Worm (Caenorhabditis elegans) whole organism, young adult: ENCODE data around the gene mboa-6.

Experiments used
- B0019.2 ChIP-seq: fragments of 200-800 bp; sonication (Bioruptor generic); conservative IDR thresholded peaks from 2 replicates; pipeline ENCODE4 v1.3.6; 2022; ENCODE audit warnings: missing genetic modification reagents, missing genetic modification characterization, missing compliant biosample characterization
- C06A6.2 ChIP-seq: fragments of 200-800 bp; sonication (Bioruptor generic); conservative IDR thresholded peaks from 2 replicates; pipeline ENCODE4 v1.3.6; 2022; ENCODE audit warnings: missing genetic modification characterization, missing compliant biosample characterization
- D2030.7 ChIP-seq: fragments of 200-800 bp; sonication (Bioruptor generic); IDR thresholded peaks from 2 replicates; pipeline ENCODE4 v1.3.6; 2022; ENCODE audit warnings: missing genetic modification reagents, missing genetic modification characterization, missing compliant biosample characterization
- F22D6.2 ChIP-seq: sonication (generic microtip); optimal IDR thresholded peaks from 2 replicates; lab custom pipeline; 2016; ENCODE audit warnings: mild to moderate bottlenecking, missing genetic modification characterization, missing compliant biosample characterization
- F23B12.7 ChIP-seq: sonication (generic microtip); optimal IDR thresholded peaks from 2 replicates; lab custom pipeline; 2017; ENCODE audit warnings: missing genetic modification characterization, mild to moderate bottlenecking, missing compliant biosample characterization, antibody characterized with exemption, moderate library complexity; ENCODE audit not compliant: insufficient read depth
- T07F8.4 ChIP-seq: sonication (generic microtip); optimal IDR thresholded peaks from 2 replicates; lab custom pipeline; 2016; ENCODE audit warnings: mild to moderate bottlenecking, missing genetic modification characterization, moderate library complexity, missing compliant biosample characterization
- Y53G8AR.9 ChIP-seq: fragments of 200-800 bp; sonication (Bioruptor generic); conservative IDR thresholded peaks from 2 replicates; pipeline ENCODE4 v1.3.6; 2022; ENCODE audit warnings: missing genetic modification reagents, missing genetic modification characterization, missing compliant biosample characterization
- Y56A3A.18 ChIP-seq: fragments of 200-800 bp; sonication (Bioruptor generic); IDR thresholded peaks from 2 replicates; pipeline ENCODE4 v1.3.6; 2022; ENCODE audit warnings: missing genetic modification reagents, missing genetic modification characterization, missing compliant biosample characterization
- ZK185.1 ChIP-seq: sonication (generic microtip); optimal IDR thresholded peaks from 2 replicates; lab custom pipeline; 2016; ENCODE audit warnings: mild to moderate bottlenecking, missing genetic modification characterization, missing compliant biosample characterization; ENCODE audit not compliant: poor library complexity, severe bottlenecking
- ama-1 ChIP-seq, 3 experiments: fragments of 150-350 bp in 1 of 3; sonication (generic microtip) in 2 of 3; optimal IDR thresholded peaks; 2 replicates each; lab custom pipeline; 2014 to 2018; ENCODE audit warnings: missing biosample characterization in 2 of 3, missing genetic modification characterization in 2 of 3, missing genetic modification reagents in 2 of 3
- bed-1 ChIP-seq: fragments of 200-800 bp; sonication (Bioruptor generic); IDR thresholded peaks from 2 replicates; pipeline ENCODE4 v1.3.6; 2022; ENCODE audit warnings: missing genetic modification reagents, missing genetic modification characterization, missing compliant biosample characterization
- bed-2 ChIP-seq: fragments of 200-800 bp; sonication (Bioruptor generic); IDR thresholded peaks from 2 replicates; pipeline ENCODE4 v1.3.6; 2022; ENCODE audit warnings: missing genetic modification reagents, missing genetic modification characterization, missing compliant biosample characterization
- ccch-3 ChIP-seq: fragments of 200-800 bp; sonication (Bioruptor generic); optimal IDR thresholded peaks from 2 replicates; lab custom pipeline; 2018; ENCODE audit warnings: mild to moderate bottlenecking, missing genetic modification characterization, missing compliant biosample characterization
- cebp-2 ChIP-seq: fragments of 200-800 bp; sonication (Bioruptor generic); IDR thresholded peaks from 2 replicates; pipeline ENCODE4 v1.3.6; 2022; ENCODE audit warnings: missing genetic modification characterization, missing compliant biosample characterization
- ceh-27 ChIP-seq: fragments of 200-800 bp; sonication (Bioruptor generic); optimal IDR thresholded peaks from 2 replicates; lab custom pipeline; 2018; ENCODE audit warnings: mild to moderate bottlenecking, missing genetic modification characterization, moderate library complexity, missing compliant biosample characterization
- die-1 ChIP-seq: sonication (generic microtip); optimal IDR thresholded peaks from 2 replicates; lab custom pipeline; 2016; ENCODE audit warnings: missing genotype, mild to moderate bottlenecking, missing genetic modification characterization, missing compliant biosample characterization
- dox-1 ChIP-seq: fragments of 200-800 bp; sonication (Bioruptor generic); IDR thresholded peaks from 2 replicates; pipeline ENCODE4 v1.3.6; 2022; ENCODE audit warnings: missing genetic modification reagents, missing genetic modification characterization, missing compliant biosample characterization
- dpl-1 ChIP-seq: fragments of 150-350 bp; optimal IDR thresholded peaks from 2 replicates; lab custom pipeline; 2014; ENCODE audit warnings: missing biosample characterization, missing genetic modification reagents, missing genetic modification characterization
- let-526 ChIP-seq: fragments of 200-800 bp; sonication (Bioruptor generic); IDR thresholded peaks from 2 replicates; pipeline ENCODE4 v1.3.6; 2022; ENCODE audit warnings: missing genetic modification reagents, missing genetic modification characterization, missing compliant biosample characterization
- let-607 ChIP-seq, 2 experiments: fragments of 200-800 bp in 1 of 2; sonication (Bioruptor generic) in 1 of 2; sonication (generic microtip) in 1 of 2; optimal IDR thresholded peaks; 2 replicates each; lab custom pipeline; 2016 to 2018; ENCODE audit warnings: mild to moderate bottlenecking in 2 of 2, missing compliant biosample characterization in 2 of 2, missing genetic modification characterization in 2 of 2, moderate library complexity in 2 of 2, missing genotype in 1 of 2
- lsy-27 ChIP-seq: sonication (generic microtip); optimal IDR thresholded peaks from 2 replicates; lab custom pipeline; 2017; ENCODE audit warnings: missing genetic modification characterization, mild to moderate bottlenecking, missing compliant biosample characterization, antibody characterized with exemption, missing genotype, borderline replicate concordance; ENCODE audit not compliant: insufficient read depth
- madf-10 ChIP-seq: sonication (generic microtip); optimal IDR thresholded peaks from 2 replicates; lab custom pipeline; 2016; ENCODE audit warnings: mild to moderate bottlenecking, missing genetic modification characterization, missing compliant biosample characterization
- madf-8 ChIP-seq: fragments of 200-800 bp; sonication (Bioruptor generic); conservative IDR thresholded peaks from 2 replicates; pipeline ENCODE4 v1.3.6; 2022; ENCODE audit warnings: missing genetic modification reagents, missing genetic modification characterization, missing compliant biosample characterization
- nfyb-1 ChIP-seq: fragments of 200-800 bp; sonication (Bioruptor generic); IDR thresholded peaks from 2 replicates; pipeline ENCODE4 v1.3.6; 2022; ENCODE audit warnings: missing genetic modification reagents, missing genetic modification characterization, missing compliant biosample characterization
- nhr-179 ChIP-seq: sonication (generic microtip); optimal IDR thresholded peaks from 2 replicates; lab custom pipeline; 2016; ENCODE audit warnings: mild to moderate bottlenecking, missing genetic modification characterization, missing compliant biosample characterization
- repo-1 ChIP-seq: sonication (generic microtip); optimal IDR thresholded peaks from 2 replicates; lab custom pipeline; 2017; ENCODE audit warnings: mild to moderate bottlenecking, missing genetic modification characterization, missing compliant biosample characterization
- rpc-1 ChIP-seq, 2 experiments: fragments of 150-350 bp in 1 of 2; sonication (generic microtip) in 1 of 2; optimal IDR thresholded peaks; 2 replicates each; lab custom pipeline; 2014 to 2018; ENCODE audit warnings: missing biosample characterization in 1 of 2, missing genetic modification characterization in 1 of 2, missing genetic modification reagents in 1 of 2, missing genotype in 1 of 2
- sdz-38 ChIP-seq: sonication (generic microtip); optimal IDR thresholded peaks from 2 replicates; lab custom pipeline; 2016; ENCODE audit warnings: missing genotype, missing genetic modification characterization, missing compliant biosample characterization
- sptf-2 ChIP-seq: fragments of 200-800 bp; sonication (Bioruptor generic); optimal IDR thresholded peaks from 2 replicates; lab custom pipeline; 2018; ENCODE audit warnings: mild to moderate bottlenecking, missing genetic modification characterization, missing compliant biosample characterization
- tbp1 ChIP-seq: fragments of 200-800 bp; sonication (Bioruptor generic); optimal IDR thresholded peaks from 2 replicates; lab custom pipeline; 2018; ENCODE audit warnings: mild to moderate bottlenecking, missing genetic modification characterization, missing compliant biosample characterization
- xnd-1 ChIP-seq: sonication (generic microtip); optimal IDR thresholded peaks from 2 replicates; lab custom pipeline; 2016; ENCODE audit warnings: missing genotype, missing genetic modification reagents, missing genetic modification characterization, missing compliant biosample characterization
- zfh-2 ChIP-seq: fragments of 200-800 bp; sonication (Bioruptor generic); conservative IDR thresholded peaks from 2 replicates; pipeline ENCODE4 v1.3.6; 2022; ENCODE audit warnings: missing genetic modification reagents, missing genetic modification characterization, missing compliant biosample characterization
- zim-3 ChIP-seq: sonication (generic microtip); optimal IDR thresholded peaks from 2 replicates; lab custom pipeline; 2017; ENCODE audit warnings: mild to moderate bottlenecking, missing genetic modification characterization, moderate library complexity, missing compliant biosample characterization
- ztf-18 ChIP-seq: sonication (generic microtip); optimal IDR thresholded peaks from 2 replicates; lab custom pipeline; 2016; ENCODE audit warnings: missing genotype, mild to moderate bottlenecking, missing genetic modification characterization, missing compliant biosample characterization
- ztf-25 ChIP-seq: fragments of 200-800 bp; sonication (Bioruptor generic); IDR thresholded peaks from 2 replicates; pipeline ENCODE4 v1.3.6; 2022; ENCODE audit warnings: missing genetic modification reagents, missing genetic modification characterization, missing compliant biosample characterization
- ztf-26 ChIP-seq: sonication (generic microtip); optimal IDR thresholded peaks from 2 replicates; lab custom pipeline; 2017; ENCODE audit warnings: missing genetic modification characterization, missing compliant biosample characterization
- ztf-3 ChIP-seq: fragments of 200-800 bp; sonication (Bioruptor generic); optimal IDR thresholded peaks from 2 replicates; lab custom pipeline; 2018; ENCODE audit warnings: mild to moderate bottlenecking, missing genetic modification characterization, missing compliant biosample characterization
- ztf-6 ChIP-seq: fragments of 200-800 bp; sonication (Bioruptor generic); IDR thresholded peaks from 2 replicates; pipeline ENCODE4 v1.3.6; 2022; ENCODE audit warnings: missing genetic modification reagents, missing genetic modification characterization, missing compliant biosample characterization

mboa-6 gene

DNA sequence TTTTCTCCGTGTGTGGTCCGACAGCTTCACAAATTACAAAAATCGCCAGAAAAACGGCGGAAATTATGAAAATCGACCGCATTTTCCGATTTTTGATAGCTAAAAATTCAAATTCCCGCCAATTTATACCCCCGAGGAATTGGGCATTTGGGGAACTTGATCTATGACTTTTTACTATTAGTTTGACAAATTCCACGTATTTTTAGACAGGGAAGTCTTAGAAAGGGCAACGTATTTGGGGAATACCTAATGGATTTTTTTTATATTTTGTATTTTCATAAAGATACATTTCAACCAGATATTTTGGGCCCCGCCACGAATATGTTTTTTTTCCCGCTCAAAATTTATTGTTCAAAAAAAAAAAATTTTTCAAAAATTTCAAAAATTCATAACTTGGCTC, 23.1 kb upstream of the mboa-6 start, which contains the start of gene Y39A3B.7:
TSS of gene Y39A3B.7 (minus strand) at position 101 of the 400 bp plus-strand sequence.
- TF ChIP-seq C06A6.2 (no peak), F22D6.2 (no peak), lsy-27 (tag; lab: Kevin White, UChicago) (no peak), die-1 (no peak), repo-1 (tag; lab: Kevin White, UChicago) (no peak), T07F8.4 (tag; lab: Kevin White, UChicago) (no peak), let-526 (no peak), ztf-3 (GFP tag; lab: Kevin White, UChicago) (no peak), cebp-2 (no peak), ztf-18 (tag; lab: Kevin White, UChicago) (no peak), zim-3 (tag; lab: Kevin White, UChicago) (no peak), ama-1 (optimal IDR thresholded peaks at IDR 0.05; lab: Kevin White, UChicago) (no peak), ama-1 (GFP tag; optimal IDR thresholded peaks at IDR 0.05; lab: Kevin White, UChicago) (no peak)

DNA sequence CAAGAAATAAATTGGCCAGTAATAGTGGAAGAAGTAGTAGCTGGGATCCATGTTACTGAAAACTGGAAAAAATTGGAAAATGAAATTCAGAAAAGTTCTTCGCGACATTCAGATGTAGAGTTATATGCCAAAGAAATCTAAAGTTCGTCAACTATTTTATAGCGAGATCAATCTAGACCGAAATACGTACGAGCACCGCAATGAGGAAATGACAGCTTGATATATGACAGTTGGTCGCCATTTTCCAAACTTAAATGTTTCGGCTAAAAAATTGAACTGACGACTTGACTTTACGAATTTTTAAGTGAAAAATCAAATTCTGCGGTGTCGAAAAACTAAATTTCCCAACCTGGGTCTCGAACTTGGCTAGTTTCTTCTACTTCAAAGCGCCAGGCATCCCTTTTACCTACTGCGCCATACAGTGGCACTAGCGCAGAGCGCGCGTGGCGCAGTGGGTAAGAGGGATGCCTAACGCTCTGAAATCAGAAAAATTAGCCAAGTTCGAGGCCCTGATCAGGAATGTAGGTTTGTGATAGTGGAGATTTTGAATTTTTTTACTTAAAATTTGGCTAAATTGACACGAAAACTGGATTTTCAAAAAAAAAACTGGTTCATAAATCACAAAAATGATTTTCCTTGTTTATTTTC, 21.0 kb upstream of the mboa-6 start, which contains the start of gene srd-66:
TSS of gene srd-66 (minus strand) at position 51 of the 648 bp plus-strand sequence.
- TF ChIP-seq nfyb-1 (GFP tag; lab: Robert Waterston, UW) (no peak), rpc-1 (optimal IDR thresholded peaks at IDR 0.05; lab: Kevin White, UChicago) (peak; percentile 5), rpc-1 (tag; optimal IDR thresholded peaks at IDR 0.05; lab: Kevin White, UChicago) (peak; percentile 58), tbp1 (GFP tag; lab: Kevin White, UChicago) (peak; percentile 78)

DNA sequence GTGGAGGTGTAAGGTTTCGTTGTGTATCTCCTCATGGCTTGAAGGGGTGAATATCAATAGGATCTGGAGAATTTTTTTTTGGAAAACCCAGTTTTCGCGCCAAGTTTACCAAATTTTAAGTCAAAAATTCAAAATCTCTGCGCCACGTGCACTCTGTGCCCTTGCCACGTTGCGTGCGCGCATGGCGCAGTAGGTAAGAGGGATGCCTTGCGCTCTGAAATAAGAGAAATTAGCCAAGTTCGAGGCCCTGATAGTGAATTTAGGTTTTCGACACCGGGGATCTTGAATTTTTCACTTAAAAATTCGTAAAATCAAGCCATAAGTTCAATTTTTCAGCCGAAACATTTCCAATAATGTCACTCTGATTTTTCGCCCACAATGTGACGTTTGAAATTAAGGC, 19.7 kb upstream of the mboa-6 start:
- TF ChIP-seq sdz-38: no peak
- TF ChIP-seq tbp1 (GFP tag; lab: Kevin White, UChicago): peak; percentile 81
- TF ChIP-seq ceh-27 (GFP tag; lab: Kevin White, UChicago): no peak
- TF ChIP-seq ztf-25 (GFP tag; lab: Robert Waterston, UW): 0 out of 2 replicates have a peak, but pooled peaks have one; percentile 69
- TF ChIP-seq rpc-1 (optimal IDR thresholded peaks at IDR 0.05; lab: Kevin White, UChicago): peak; percentile 36
- TF ChIP-seq rpc-1 (tag; optimal IDR thresholded peaks at IDR 0.05; lab: Kevin White, UChicago): peak; percentile 72

ce11 chrIII:1977424-1977823, 15.7 kb upstream of the mboa-6 start:
- TF ChIP-seq nfyb-1 (GFP tag; lab: Robert Waterston, UW) (no peak), ztf-26 (tag; lab: Kevin White, UChicago) (no peak)

- TF ChIP-seq bed-2 (no peak), Y56A3A.18 (GFP tag; lab: Robert Waterston, UW) (no peak), dpl-1 (no peak), dox-1 (GFP tag; lab: Robert Waterston, UW) (no peak), F23B12.7 (tag; lab: Kevin White, UChicago) (no peak), bed-1 (GFP tag; lab: Robert Waterston, UW) (no peak), ztf-6 (GFP tag; lab: Robert Waterston, UW) (no peak), ZK185.1 (tag; lab: Kevin White, UChicago) (no peak)
Measured at ce11 chrIII:1976642-1977041, 14.9 kb upstream of the mboa-6 start, which contains the start of gene R155.3. TSS of gene R155.3 (minus strand) at chrIII:1976742.

DNA sequence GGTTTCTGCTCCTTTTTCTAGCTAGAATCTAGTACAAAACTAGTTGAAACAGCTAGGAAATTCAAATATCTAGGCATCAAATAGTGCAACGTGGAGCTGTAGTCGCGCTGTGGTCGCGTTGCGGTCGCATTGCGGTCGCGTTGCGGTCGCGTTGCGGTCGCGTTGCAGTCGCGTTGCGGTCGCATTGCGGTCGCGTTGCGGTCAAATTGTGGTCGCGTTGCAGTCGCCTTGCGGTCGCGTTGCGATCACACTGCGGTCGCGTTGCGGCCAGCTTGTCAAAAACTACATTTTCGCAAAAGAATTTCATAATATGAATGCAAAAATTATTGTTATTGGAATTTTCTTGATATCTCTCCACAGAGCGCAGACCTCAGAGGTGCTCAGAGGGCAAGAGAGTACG, 14.2 kb upstream of the mboa-6 start:
- no peak for TF ChIP-seq dpl-1
- no peak for TF ChIP-seq D2030.7
- TF ChIP-seq madf-8 (GFP tag; lab: Robert Waterston, UW): no peak
- TF ChIP-seq zfh-2 (GFP tag; lab: Robert Waterston, UW): peak; percentile 82
- TF ChIP-seq ccch-3 (GFP tag; lab: Kevin White, UChicago): no peak
- no peak for TF ChIP-seq sptf-2 (GFP tag; lab: Kevin White, UChicago)
- no peak for TF ChIP-seq Y53G8AR.9
- TF ChIP-seq B0019.2 (GFP tag; lab: Robert Waterston, UW): no peak
- TF ChIP-seq xnd-1 (tag; lab: Kevin White, UChicago): no peak
- no peak for TF ChIP-seq nhr-179 (tag; lab: Kevin White, UChicago)
- TF ChIP-seq let-607 (tag; optimal IDR thresholded peaks at IDR 0.05; lab: Kevin White, UChicago): no peak
- no peak for TF ChIP-seq madf-10
